Fruit fly (Drosophila melanogaster) whole organism, embryonic: Measurements from ENCODE around the gene ND-24.

ENCODE experiments used
- Antp ChIP-seq: fragments of 200-800 bp; sonication (Bioruptor generic); optimal IDR thresholded peaks from 3 replicates; lab custom pipeline; 2016; ENCODE audit warnings: missing biosample characterization, missing genetic modification characterization
- Awh ChIP-seq: fragments of 200-800 bp; sonication (Bioruptor generic); IDR thresholded peaks from 2 replicates; pipeline ENCODE4, ENCODE4 v1.3.6; 2022; ENCODE audit warnings: missing biosample characterization, missing genetic modification characterization
- Bdp1 ChIP-seq: fragments of 200-800 bp; sonication (Bioruptor generic); optimal IDR thresholded peaks from 3 replicates; lab custom pipeline; 2016; ENCODE audit warnings: missing biosample characterization, missing genetic modification characterization
- CG11093 ChIP-seq: fragments of 200-800 bp; sonication (Bioruptor generic); IDR thresholded peaks from 3 replicates; pipeline ENCODE4 v1.3.6; 2022; ENCODE audit warnings: missing biosample characterization, missing genetic modification characterization
- CG11398 ChIP-seq: fragments of 200-800 bp; sonication (Bioruptor generic); optimal IDR thresholded peaks from 2 replicates; lab custom pipeline; 2016; ENCODE audit warnings: missing biosample characterization, missing genetic modification characterization
- CG12236 ChIP-seq: fragments of 200-800 bp; sonication (Bioruptor generic); optimal IDR thresholded peaks from 2 replicates; lab custom pipeline; 2016; ENCODE audit warnings: missing biosample characterization, missing genetic modification characterization
- CG14441 ChIP-seq: fragments of 200-800 bp; sonication (Bioruptor generic); IDR thresholded peaks from 2 replicates; pipeline ENCODE4 v1.3.6; 2022; ENCODE audit warnings: missing biosample characterization, missing genetic modification characterization
- CG18011 ChIP-seq: fragments of 200-800 bp; sonication (Bioruptor generic); optimal IDR thresholded peaks from 2 replicates; lab custom pipeline; 2017; ENCODE audit warnings: missing biosample characterization, missing genetic modification characterization, mild to moderate bottlenecking, moderate library complexity, missing genotype
- CG18599 ChIP-seq: fragments of 200-800 bp; sonication (Bioruptor generic); optimal IDR thresholded peaks from 3 replicates; lab custom pipeline; 2017; ENCODE audit warnings: missing biosample characterization, missing genetic modification characterization, mild to moderate bottlenecking, moderate library complexity, missing genetic modification reagents
- CG2120 ChIP-seq: fragments of 200-800 bp; sonication (Bioruptor generic); optimal IDR thresholded peaks from 3 replicates; lab custom pipeline; 2016; ENCODE audit warnings: missing biosample characterization, missing genetic modification characterization
- CG31388 ChIP-seq: fragments of 200-800 bp; sonication (Bioruptor generic); optimal IDR thresholded peaks from 2 replicates; lab custom pipeline; 2016; ENCODE audit warnings: missing biosample characterization, missing genetic modification characterization
- CG3163 ChIP-seq: fragments of 200-800 bp; sonication (Bioruptor generic); optimal IDR thresholded peaks from 3 replicates; lab custom pipeline; 2016; ENCODE audit warnings: missing biosample characterization, missing genetic modification characterization
- CG33213 ChIP-seq: fragments of 200-800 bp; sonication (Bioruptor generic); optimal IDR thresholded peaks from 3 replicates; lab custom pipeline; 2016; ENCODE audit warnings: missing biosample characterization, missing genetic modification characterization
- CG7271 ChIP-seq: fragments of 200-800 bp; sonication (Bioruptor generic); optimal IDR thresholded peaks from 2 replicates; lab custom pipeline; 2018; ENCODE audit warnings: missing biosample characterization, mild to moderate bottlenecking, missing genetic modification characterization, moderate library complexity
- Camta ChIP-seq: fragments of 200-800 bp; sonication (Bioruptor generic); optimal IDR thresholded peaks from 2 replicates; lab custom pipeline; 2016; ENCODE audit warnings: missing biosample characterization, missing genetic modification characterization
- D19B ChIP-seq: fragments of 200-800 bp; sonication (Bioruptor generic); optimal IDR thresholded peaks from 2 replicates; lab custom pipeline; 2017; ENCODE audit warnings: missing biosample characterization, mild to moderate bottlenecking, missing genetic modification characterization
- Dll ChIP-seq: fragments of 200-800 bp; sonication (Bioruptor generic); IDR thresholded peaks from 4 replicates; pipeline ENCODE4 v1.3.6; 2022; ENCODE audit warnings: missing biosample characterization, missing genetic modification characterization; ENCODE audit not compliant: partially characterized antibody
- Dref ChIP-seq: fragments of 200-800 bp; sonication (Bioruptor generic); IDR thresholded peaks from 2 replicates; pipeline ENCODE4 v1.3.6; 2022; ENCODE audit warnings: missing biosample characterization, missing genetic modification characterization
- Fer1 ChIP-seq: fragments of 200-800 bp; sonication (Bioruptor generic); optimal IDR thresholded peaks from 2 replicates; lab custom pipeline; 2017; ENCODE audit warnings: missing biosample characterization, mild to moderate bottlenecking, missing genetic modification characterization
- Hand ChIP-seq: fragments of 200-800 bp; sonication (Bioruptor generic); optimal IDR thresholded peaks from 2 replicates; lab custom pipeline; 2017; ENCODE audit warnings: mild to moderate bottlenecking, missing biosample characterization, missing genetic modification reagents, missing genetic modification characterization
- Meics ChIP-seq: fragments of 200-800 bp; sonication (Bioruptor generic); optimal IDR thresholded peaks from 2 replicates; lab custom pipeline; 2017; ENCODE audit warnings: missing biosample characterization, mild to moderate bottlenecking, missing genetic modification characterization
- NK7.1 ChIP-seq: fragments of 200-800 bp; sonication (Bioruptor generic); optimal IDR thresholded peaks from 3 replicates; lab custom pipeline; 2016; ENCODE audit warnings: missing biosample characterization, missing genetic modification characterization
- Nf-YA ChIP-seq: fragments of 200-800 bp; sonication (Bioruptor generic); IDR thresholded peaks from 2 replicates; pipeline ENCODE4 v1.3.6; 2022; ENCODE audit warnings: missing biosample characterization, missing genetic modification characterization
- Poxn ChIP-seq: fragments of 200-800 bp; sonication (Bioruptor generic); IDR thresholded peaks from 2 replicates; pipeline ENCODE4 v1.3.6; 2022; ENCODE audit warnings: missing biosample characterization, missing genetic modification characterization
- Scr ChIP-seq: fragments of 200-800 bp; sonication (Bioruptor generic); IDR thresholded peaks from 2 replicates; pipeline ENCODE4 v1.3.6; 2022; ENCODE audit warnings: missing biosample characterization, missing genetic modification characterization; ENCODE audit not compliant: partially characterized antibody
- Trl ChIP-seq, 3 experiments: fragments of >200 bp in 2 of 3; fragments of 200-800 bp in 1 of 3; sonication (Bioruptor generic) in 1 of 3; optimal IDR thresholded peaks; 2 replicates in 1 of 3; 3 replicates in 2 of 3; lab custom pipeline; 2016 to 2017; ENCODE audit warnings: missing biosample characterization in 1 of 3, missing genetic modification characterization in 1 of 3
- ab ChIP-seq: fragments of 200-800 bp; sonication (Bioruptor generic); optimal IDR thresholded peaks from 2 replicates; lab custom pipeline; 2016; ENCODE audit warnings: missing biosample characterization, missing genetic modification characterization
- al ChIP-seq: fragments of 200-800 bp; sonication (Bioruptor generic); IDR thresholded peaks from 2 replicates; pipeline ENCODE4 v1.3.6; 2022; ENCODE audit warnings: missing biosample characterization, missing genetic modification characterization
- ato ChIP-seq: fragments of 200-800 bp; sonication (Bioruptor generic); IDR thresholded peaks from 2 replicates; pipeline ENCODE4 v1.3.6; 2022; ENCODE audit warnings: missing biosample characterization, missing genetic modification characterization; ENCODE audit not compliant: partially characterized antibody
- bsh ChIP-seq, 2 experiments: fragments of 200-800 bp; sonication (Bioruptor generic); optimal IDR thresholded peaks; 2 replicates each; lab custom pipeline; 2017 to 2018; ENCODE audit warnings: mild to moderate bottlenecking in 2 of 2, missing biosample characterization in 2 of 2, missing genetic modification characterization in 2 of 2, moderate library complexity in 1 of 2
- cas ChIP-seq: fragments of 200-800 bp; sonication (Bioruptor generic); IDR thresholded peaks from 2 replicates; pipeline ENCODE4 v1.3.6; 2022; ENCODE audit warnings: missing biosample characterization, missing genetic modification characterization
- dati ChIP-seq: fragments of 200-800 bp; sonication (Bioruptor generic); IDR thresholded peaks from 2 replicates; pipeline ENCODE4 v1.3.6; 2022; ENCODE audit warnings: missing biosample characterization, missing genetic modification characterization
- dimm ChIP-seq: fragments of 200-800 bp; sonication (Bioruptor generic); IDR thresholded peaks from 2 replicates; pipeline ENCODE4 v1.3.6; 2022; ENCODE audit warnings: missing biosample characterization, missing genetic modification characterization
- disco-r ChIP-seq: fragments of 200-800 bp; sonication (Bioruptor generic); optimal IDR thresholded peaks from 2 replicates; lab custom pipeline; 2016; ENCODE audit warnings: missing biosample characterization, missing genetic modification characterization
- gsb ChIP-seq: fragments of 200-800 bp; sonication (Bioruptor generic); IDR thresholded peaks from 2 replicates; pipeline ENCODE4 v1.3.6; 2022; ENCODE audit warnings: missing biosample characterization, missing genetic modification characterization
- hbn ChIP-seq: fragments of 200-800 bp; sonication (Bioruptor generic); IDR thresholded peaks from 2 replicates; pipeline ENCODE4 v1.3.6; 2022; ENCODE audit warnings: missing biosample characterization, missing genetic modification characterization; ENCODE audit not compliant: partially characterized antibody
- jumu ChIP-seq: fragments of 200-800 bp; sonication (Bioruptor generic); optimal IDR thresholded peaks from 3 replicates; lab custom pipeline; 2016; ENCODE audit warnings: missing biosample characterization, missing genetic modification characterization
- nmo ChIP-seq: fragments of 200-800 bp; sonication (Bioruptor generic); optimal IDR thresholded peaks from 2 replicates; lab custom pipeline; 2018; ENCODE audit warnings: missing biosample characterization, mild to moderate bottlenecking, missing genetic modification characterization, moderate library complexity
- nom ChIP-seq: fragments of 200-800 bp; sonication (Bioruptor generic); optimal IDR thresholded peaks from 2 replicates; lab custom pipeline; 2017; ENCODE audit warnings: missing biosample characterization, missing genetic modification characterization, mild to moderate bottlenecking, moderate library complexity, missing genetic modification reagents
- otp ChIP-seq: fragments of 200-800 bp; sonication (Bioruptor generic); IDR thresholded peaks from 3 replicates; pipeline ENCODE4, ENCODE4 v1.3.6; 2022; ENCODE audit warnings: missing biosample characterization, missing genetic modification characterization
- repo ChIP-seq: fragments of 200-800 bp; sonication (Bioruptor generic); optimal IDR thresholded peaks from 2 replicates; lab custom pipeline; 2016; ENCODE audit warnings: missing biosample characterization, missing genetic modification characterization
- sim ChIP-seq: fragments of 200-800 bp; sonication (Bioruptor generic); IDR thresholded peaks from 2 replicates; pipeline ENCODE4 v1.3.6; 2022; ENCODE audit warnings: missing biosample characterization, missing genetic modification characterization
- sob ChIP-seq: fragments of 200-800 bp; sonication (Bioruptor generic); IDR thresholded peaks from 2 replicates; pipeline ENCODE4 v1.3.6; 2022; ENCODE audit warnings: missing biosample characterization, missing genetic modification characterization
- sqz ChIP-seq: fragments of 200-800 bp; sonication (Bioruptor generic); optimal IDR thresholded peaks from 3 replicates; lab custom pipeline; 2018; ENCODE audit warnings: missing biosample characterization, mild to moderate bottlenecking, missing genetic modification characterization
- stwl ChIP-seq: fragments of 200-800 bp; sonication (Bioruptor generic); optimal IDR thresholded peaks from 3 replicates; lab custom pipeline; 2018; ENCODE audit warnings: missing biosample characterization, mild to moderate bottlenecking, missing genetic modification characterization, moderate library complexity
- tup ChIP-seq: fragments of 200-800 bp; sonication (Bioruptor generic); optimal IDR thresholded peaks from 2 replicates; lab custom pipeline; 2016; ENCODE audit warnings: missing biosample characterization, mild to moderate bottlenecking, missing genetic modification characterization, moderate library complexity
- vvl ChIP-seq: fragments of 200-800 bp; sonication (Bioruptor generic); IDR thresholded peaks from 2 replicates; pipeline ENCODE4 v1.3.6; 2022; ENCODE audit warnings: missing biosample characterization, missing genetic modification characterization
- z ChIP-seq: fragments of 200-800 bp; sonication (Bioruptor generic); IDR thresholded peaks from 3 replicates; pipeline ENCODE4 v1.3.6; 2022; ENCODE audit warnings: missing biosample characterization, missing genetic modification characterization
- zfh1 ChIP-seq: fragments of 200-800 bp; sonication (Bioruptor generic); IDR thresholded peaks from 3 replicates; pipeline ENCODE4 v1.3.6; 2022; ENCODE audit warnings: missing biosample characterization, missing genetic modification characterization
- zfh2 ChIP-seq: fragments of 200-800 bp; sonication (Bioruptor generic); optimal IDR thresholded peaks from 2 replicates; lab custom pipeline; 2016; ENCODE audit warnings: missing biosample characterization, missing genetic modification characterization

ND-24 gene

DNA sequence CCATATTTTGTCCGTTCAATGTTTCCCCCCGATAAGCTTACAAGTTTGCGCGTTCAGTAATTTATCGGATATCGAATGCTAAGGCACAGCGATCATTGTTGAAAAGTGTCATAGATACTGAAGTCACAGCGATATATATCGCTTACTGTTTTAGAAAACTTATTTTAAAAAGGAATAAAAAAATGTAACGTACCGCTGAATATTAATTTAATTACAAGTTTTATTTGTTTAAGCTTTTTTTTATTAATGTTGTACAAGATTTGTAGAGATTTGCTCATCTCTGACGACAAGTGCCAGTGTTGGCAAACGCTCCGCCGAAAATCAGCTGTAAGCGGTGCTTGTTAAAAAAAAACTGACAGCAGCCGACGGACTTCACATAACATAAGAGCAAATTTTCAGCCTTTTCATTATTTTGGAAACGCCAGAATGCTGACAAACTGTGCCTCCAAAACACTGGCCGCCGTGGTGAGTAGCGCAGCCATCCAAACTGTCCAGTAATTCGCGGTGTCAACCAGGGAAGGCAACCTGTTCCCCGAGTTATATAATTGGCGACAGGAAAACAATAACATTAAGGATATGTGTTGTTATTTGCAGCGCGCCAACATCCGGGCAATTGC is at the start of gene ND-24, which contains the start of gene corolla (continued):
- TF ChIP-seq CG2120 (GFP tag; lab: Kevin White, UChicago) (peak; percentile 93), sim (GFP tag; lab: Robert Waterston, UW) (peak; percentile 79), Poxn (GFP tag; lab: Robert Waterston, UW) (peak; percentile 69), Scr (peak; percentile 91), tup (peak; percentile 76), hbn (GFP tag; lab: Robert Waterston, UW) (peak; percentile 89), CG31388 (GFP tag; lab: Kevin White, UChicago) (peak; percentile 84), z (GFP tag; lab: Robert Waterston, UW) (no peak), sqz (GFP tag; lab: Kevin White, UChicago) (peak; percentile 96), CG33213 (GFP tag; lab: Kevin White, UChicago) (peak; percentile 79), Trl (optimal IDR thresholded peaks at IDR 0.05; lab: Kevin White, UChicago) (no peak), Trl (GFP tag; optimal IDR thresholded peaks at IDR 0.05; lab: Kevin White, UChicago) (peak; percentile 79), gsb (GFP tag; lab: Robert Waterston, UW) (0 out of 2 replicates have a peak, but pooled peaks have one; percentile 30), D19B (GFP tag; lab: Kevin White, UChicago) (peak; percentile 23), nom (peak; percentile 31), Dll (peak; percentile 95), repo (GFP tag; lab: Kevin White, UChicago) (peak; percentile 51), CG7271 (tag; lab: Kevin White, UChicago) (peak; percentile 49), ato (peak; percentile 49), Nf-YA (GFP tag; lab: Robert Waterston, UW) (peak; percentile 73), CG11398 (GFP tag; lab: Kevin White, UChicago) (peak; percentile 31), Camta (peak; percentile 85), CG12236 (peak; percentile 48), zfh2 (GFP tag; lab: Kevin White, UChicago) (peak; percentile 85), Fer1 (peak; percentile 77), Meics (no peak), CG3163 (GFP tag; lab: Kevin White, UChicago) (peak; percentile 53), CG18599 (peak; percentile 81), CG14441 (GFP tag; lab: Robert Waterston, UW) (peak; percentile 87), NK7.1 (GFP tag; lab: Kevin White, UChicago) (peak; percentile 59), otp (GFP tag; lab: Robert Waterston, UW) (peak; percentile 59; the same call in 1 of the 3 replicates), jumu (GFP tag; lab: Kevin White, UChicago) (peak; percentile 82), al (peak; percentile 90), sob (peak; percentile 93), Hand (GFP tag; lab: Kevin White, UChicago) (no peak), stwl (tag; lab: Kevin White, UChicago) (peak; percentile 77), CG18011 (GFP tag; lab: Kevin White, UChicago) (peak; percentile 70), cas (GFP tag; lab: Robert Waterston, UW) (peak; percentile 90), Dref (GFP tag; lab: Robert Waterston, UW) (peak; percentile 75), ab (GFP tag; lab: Kevin White, UChicago) (peak; percentile 4), CG11093 (GFP tag; lab: Robert Waterston, UW) (peak; percentile 79), dati (GFP tag; lab: Robert Waterston, UW) (no peak), bsh (GFP tag; optimal IDR thresholded peaks at IDR 0.05; lab: Kevin White, UChicago) (peak in 1 of 2 experiments; percentile 85), disco-r (peak; percentile 73), vvl (GFP tag; lab: Robert Waterston, UW) (peak; percentile 93), Bdp1 (GFP tag; lab: Kevin White, UChicago) (peak; percentile 71), dimm (GFP tag; lab: Robert Waterston, UW) (peak; percentile 59), nmo (GFP tag; lab: Kevin White, UChicago) (peak; percentile 84), Antp (peak; percentile 78), zfh1 (GFP tag; lab: Robert Waterston, UW) (peak; percentile 89), Awh (peak; percentile 86)
